Worm (Caenorhabditis elegans): ENCODE results near the gene T09A5.15.

T09A5.15 gene

DNA sequence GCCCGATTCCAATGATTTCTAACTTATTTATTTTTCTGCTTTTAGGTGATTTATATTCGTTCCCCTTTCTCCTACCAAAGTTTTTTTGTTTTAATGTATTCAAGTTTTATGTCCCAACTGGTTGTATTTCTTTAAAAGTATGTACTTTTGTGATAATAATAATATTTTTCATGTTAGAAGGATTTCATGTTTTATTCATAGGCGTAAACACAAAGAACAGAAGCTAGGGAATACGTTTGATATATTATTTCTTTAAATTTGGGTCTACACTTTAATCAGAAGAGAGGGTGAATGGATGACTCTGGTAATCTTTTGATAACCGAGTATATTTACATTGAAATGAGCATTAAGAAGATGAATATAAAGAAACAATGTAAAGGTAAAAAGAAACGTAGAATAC, 8.3 kb downstream of the T09A5.15 start (continued):
- TF ChIP-seq egrh-3 (GFP tag; IDR thresholded peaks at IDR 0.05) (no peak), bed-1 (GFP tag; IDR thresholded peaks at IDR 0.05) (no peak), ama-1 (optimal IDR thresholded peaks at IDR 0.05) (no peak), ama-1 (GFP tag; optimal IDR thresholded peaks at IDR 0.05) (no peak), ztf-22 (GFP tag; optimal IDR thresholded peaks at IDR 0.05) (no peak), gei-17 (GFP tag; optimal IDR thresholded peaks at IDR 0.05) (no peak), F23B12.7 (tag; optimal IDR thresholded peaks at IDR 0.05; ENCODE audit: insufficient read depth) (no peak), tbp1 (GFP tag; optimal IDR thresholded peaks at IDR 0.05) (peak; percentile 21), lin-35 (GFP tag; optimal IDR thresholded peaks at IDR 0.05) (peak in 1 of 3 experiments; percentile 4), F57C9.4 (tag; optimal IDR thresholded peaks at IDR 0.05) (no peak), lin-54 (GFP tag; optimal IDR thresholded peaks at IDR 0.05) (peak; percentile 1), ztf-28 (GFP tag; IDR thresholded peaks at IDR 0.05) (0 out of 2 replicates have a peak, but pooled peaks have one; percentile 19), K12H6.12 (tag; optimal IDR thresholded peaks at IDR 0.05) (no peak), T26A5.8 (tag; optimal IDR thresholded peaks at IDR 0.05) (no peak), dpl-1 (GFP tag; optimal IDR thresholded peaks at IDR 0.05) (no peak), K11D2.4 (GFP tag; IDR thresholded peaks at IDR 0.05) (no peak), mcd-1 (GFP tag; IDR thresholded peaks at IDR 0.05) (no peak; the same call in 1 of the 2 replicates), F55B11.4 (tag; optimal IDR thresholded peaks at IDR 0.05; ENCODE audit: borderline replicate concordance, insufficient read depth) (no peak), athp-1 (tag; optimal IDR thresholded peaks at IDR 0.05) (no peak), unc-130 (GFP tag; optimal IDR thresholded peaks at IDR 0.05) (peak; percentile 76), nhr-179 (tag; optimal IDR thresholded peaks at IDR 0.05) (no peak), nhr-120 (GFP tag; IDR thresholded peaks at IDR 0.05) (no peak), ccch-3 (GFP tag; optimal IDR thresholded peaks at IDR 0.05) (no peak), B0336.3 (GFP tag; IDR thresholded peaks at IDR 0.05) (peak; percentile 25; the same call in 1 of the 2 replicates), B0019.2 (GFP tag; conservative IDR thresholded peaks at IDR 0.05) (no peak), ztf-18 (tag; optimal IDR thresholded peaks at IDR 0.05) (no peak), attf-6 (GFP tag; IDR thresholded peaks at IDR 0.05) (no peak), nfyb-1 (GFP tag; IDR thresholded peaks at IDR 0.05) (no peak), ceh-100 (GFP tag; IDR thresholded peaks at IDR 0.05) (no peak), unc-62 (GFP tag; optimal IDR thresholded peaks at IDR 0.05) (no peak), madf-6 (GFP tag; IDR thresholded peaks at IDR 0.05) (peak; percentile 54), somi-1 (GFP tag; optimal IDR thresholded peaks at IDR 0.05) (no peak), madf-3 (GFP tag; IDR thresholded peaks at IDR 0.05) (0 out of 2 replicates have a peak, but pooled peaks have one; percentile 7), hrde-1 (tag; optimal IDR thresholded peaks at IDR 0.05; ENCODE audit: borderline replicate concordance) (peak; percentile 81), Y67H2A.10 (GFP tag; conservative IDR thresholded peaks at IDR 0.05) (no peak), nfya-2 (GFP tag; IDR thresholded peaks at IDR 0.05) (no peak), rec-8 (tag; optimal IDR thresholded peaks at IDR 0.05) (peak in 1 of 2 experiments; percentile 67), D2030.7 (GFP tag; IDR thresholded peaks at IDR 0.05) (no peak), F33H1.4 (GFP tag; IDR thresholded peaks at IDR 0.05) (0 out of 2 replicates have a peak, but pooled peaks have one; percentile 21), pbrm-1 (GFP tag; IDR thresholded peaks at IDR 0.05) (no peak), aptf-3 (GFP tag; IDR thresholded peaks at IDR 0.05) (no peak), tlf-1 (GFP tag; optimal IDR thresholded peaks at IDR 0.05) (peak; percentile 24), ceh-58 (GFP tag; IDR thresholded peaks at IDR 0.05) (no peak), cebp-1 (GFP tag; IDR thresholded peaks at IDR 0.05) (no peak), cebp-1 (tag; optimal IDR thresholded peaks at IDR 0.05) (peak; percentile 6), T07F8.4 (tag; optimal IDR thresholded peaks at IDR 0.05) (no peak), hlh-26 (GFP tag; conservative IDR thresholded peaks at IDR 0.05) (no peak), him-1 (tag; optimal IDR thresholded peaks at IDR 0.05) (peak; percentile 80), B0035.1 (tag; optimal IDR thresholded peaks at IDR 0.05) (peak; percentile 4)
